Worm (Caenorhabditis elegans): ENCODE data around the gene nonu-1.

DNA sequence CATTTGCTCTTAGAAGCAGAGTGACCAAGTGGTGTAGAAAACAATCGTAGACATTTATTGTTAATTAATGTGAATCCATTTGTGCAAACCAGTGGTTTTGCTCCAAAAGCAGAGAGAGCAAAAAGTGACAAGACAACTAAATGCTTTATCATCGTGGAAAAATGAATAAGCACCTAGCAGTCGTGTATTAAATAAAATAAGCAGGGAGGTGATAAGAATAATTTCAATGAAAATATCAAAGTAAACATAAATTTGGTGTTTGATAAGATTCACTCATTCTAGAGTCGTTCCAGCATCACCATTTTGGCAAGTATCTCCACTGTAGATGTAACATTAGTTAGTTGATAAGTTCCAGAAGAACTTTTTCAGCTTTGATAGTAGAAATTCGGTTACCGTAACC lies 37.6 kb upstream of the nonu-1 start, which contains the start of gene clec-6:
- TF ChIP-seq ceh-30 (tag; optimal IDR thresholded peaks at IDR 0.05) = no peak
- no peak for TF ChIP-seq pros-1 (tag; optimal IDR thresholded peaks at IDR 0.05)
